In genomic region chrX:10570142-10570756, dm6 we compare ENCODE assay signal across 3 fruit fly cellular contexts.
TF ChIP-seq lines count a peak whose summit lies in the region.

No protein-coding gene starts in this region.

TF ChIP-seq in whole organism, embryonic, 481 proteins besides CTCF, POLR2A, EP300 and RAD21 (continued from another document and continues in another):
- TF ChIP-seq Vsx1 (GFP tag; optimal IDR thresholded peaks at IDR 0.05; lab: Kevin White, UChicago) (no peak), unc-4 (GFP tag; IDR thresholded peaks at IDR 0.05; lab: Robert Waterston, UW; ENCODE audit: partially characterized antibody) (no peak), sr (GFP tag; IDR thresholded peaks at IDR 0.05; lab: Robert Waterston, UW) (no peak), crc (GFP tag; optimal IDR thresholded peaks at IDR 0.05; lab: Kevin White, UChicago) (no peak), CG15514 (GFP tag; optimal IDR thresholded peaks at IDR 0.05; lab: Kevin White, UChicago) (peak; percentile 36), shn (GFP tag; optimal IDR thresholded peaks at IDR 0.05; lab: Kevin White, UChicago) (peak; percentile 14), cg (GFP tag; optimal IDR thresholded peaks at IDR 0.05; lab: Kevin White, UChicago) (no peak), CG13624 (GFP tag; optimal IDR thresholded peaks at IDR 0.05; lab: Kevin White, UChicago) (peak; percentile 1), CG15011 (GFP tag; optimal IDR thresholded peaks at IDR 0.05; lab: Kevin White, UChicago) (no peak), disco-r (GFP tag; optimal IDR thresholded peaks at IDR 0.05; lab: Kevin White, UChicago) (peak; percentile 18), ac (GFP tag; optimal IDR thresholded peaks at IDR 0.05; lab: Kevin White, UChicago) (no peak), twi (tag; optimal IDR thresholded peaks at IDR 0.05; lab: Kevin White, UChicago) (no peak), lilli (GFP tag; optimal IDR thresholded peaks at IDR 0.05; lab: Kevin White, UChicago) (peak; percentile 44), psq (GFP tag; optimal IDR thresholded peaks at IDR 0.05; lab: Kevin White, UChicago) (no peak), al (GFP tag; IDR thresholded peaks at IDR 0.05; lab: Robert Waterston, UW) (0 out of 2 replicates have a peak, but pooled peaks have one; percentile 15), grau (tag; optimal IDR thresholded peaks at IDR 0.05; lab: Kevin White, UChicago) (peak; percentile 50), CG6854 (GFP tag; optimal IDR thresholded peaks at IDR 0.05; lab: Kevin White, UChicago) (no peak), CG13287 (GFP tag; IDR thresholded peaks at IDR 0.05; lab: Robert Waterston, UW; ENCODE audit: partially characterized antibody) (no peak), CG1233 (GFP tag; optimal IDR thresholded peaks at IDR 0.05; lab: Kevin White, UChicago) (no peak), kay (GFP tag; optimal IDR thresholded peaks at IDR 0.05; lab: Kevin White, UChicago) (no peak), CG10147 (GFP tag; optimal IDR thresholded peaks at IDR 0.05; lab: Kevin White, UChicago) (peak; percentile 2), Dbx (GFP tag; IDR thresholded peaks at IDR 0.05; lab: Robert Waterston, UW) (no peak), hth (optimal IDR thresholded peaks at IDR 0.05; lab: Kevin White, UChicago) (no peak), CG2875 (GFP tag; optimal IDR thresholded peaks at IDR 0.05; lab: Kevin White, UChicago) (peak; percentile 54), CG31365 (tag; optimal IDR thresholded peaks at IDR 0.05; lab: Kevin White, UChicago) (no peak), aop (GFP tag; IDR thresholded peaks at IDR 0.05; lab: Robert Waterston, UW) (no peak), CG10209 (GFP tag; optimal IDR thresholded peaks at IDR 0.05; lab: Kevin White, UChicago) (peak; percentile 55), usp (GFP tag; optimal IDR thresholded peaks at IDR 0.05; lab: Kevin White, UChicago) (no peak), CG3847 (GFP tag; IDR thresholded peaks at IDR 0.05; lab: Robert Waterston, UW) (peak; percentile 42; the same call in 1 of the 2 replicates), ind (GFP tag; optimal IDR thresholded peaks at IDR 0.05; lab: Kevin White, UChicago) (peak; percentile 60), CG14667 (GFP tag; IDR thresholded peaks at IDR 0.05; lab: Robert Waterston, UW) (no peak), chinmo (GFP tag; IDR thresholded peaks at IDR 0.05; lab: Robert Waterston, UW; ENCODE audit: partially characterized antibody) (no peak), dmrt99B (tag; optimal IDR thresholded peaks at IDR 0.05; lab: Kevin White, UChicago) (peak; percentile 75), CG12236 (GFP tag; optimal IDR thresholded peaks at IDR 0.05; lab: Kevin White, UChicago) (no peak), dan (GFP tag; IDR thresholded peaks at IDR 0.05; lab: Robert Waterston, UW) (no peak), fd96Cb (tag; optimal IDR thresholded peaks at IDR 0.05; lab: Kevin White, UChicago) (peak; percentile 64), CG10543 (GFP tag; optimal IDR thresholded peaks at IDR 0.05; lab: Kevin White, UChicago) (no peak), pzg (GFP tag; optimal IDR thresholded peaks at IDR 0.05; lab: Kevin White, UChicago) (no peak), CG7271 (tag; optimal IDR thresholded peaks at IDR 0.05; lab: Kevin White, UChicago) (no peak), Optix (GFP tag; IDR thresholded peaks at IDR 0.05; lab: Robert Waterston, UW) (peak; percentile 60; the same call in 2 of the 3 replicates), corto (GFP tag; optimal IDR thresholded peaks at IDR 0.05; lab: Kevin White, UChicago) (no peak), E2f1 (GFP tag; IDR thresholded peaks at IDR 0.05; lab: Robert Waterston, UW) (peak; percentile 27; the same call in 1 of the 2 replicates), klu (GFP tag; IDR thresholded peaks at IDR 0.05; lab: Robert Waterston, UW) (no peak), nom (GFP tag; optimal IDR thresholded peaks at IDR 0.05; lab: Kevin White, UChicago) (peak; percentile 37)

TF ChIP-seq in whole organism, prepupa, 60 proteins besides CTCF, POLR2A, EP300 and RAD21 (continued from another document):
- TF ChIP-seq CG11294 (GFP tag; IDR thresholded peaks at IDR 0.05; lab: Robert Waterston, UW): peak; percentile 67; the same call in 1 of the 2 replicates
- peak; percentile 74 for TF ChIP-seq CG6808 (GFP tag; optimal IDR thresholded peaks at IDR 0.05; lab: Kevin White, UChicago)
- TF ChIP-seq Lpt (GFP tag; optimal IDR thresholded peaks at IDR 0.05; lab: Kevin White, UChicago): peak; percentile 88
- TF ChIP-seq fkh (GFP tag; optimal IDR thresholded peaks at IDR 0.05; lab: Kevin White, UChicago): no peak
- TF ChIP-seq CG9139 (GFP tag; optimal IDR thresholded peaks at IDR 0.05; lab: Kevin White, UChicago): peak; percentile 64
- peak; percentile 87 for TF ChIP-seq pdm3 (GFP tag; optimal IDR thresholded peaks at IDR 0.05; lab: Kevin White, UChicago)
- TF ChIP-seq Blimp-1 (GFP tag; optimal IDR thresholded peaks at IDR 0.05; lab: Kevin White, UChicago): no peak
- TF ChIP-seq CG8632 (GFP tag; optimal IDR thresholded peaks at IDR 0.05; lab: Kevin White, UChicago): peak; percentile 75
- peak; percentile 92 for TF ChIP-seq CG6163 (GFP tag; IDR thresholded peaks at IDR 0.05; lab: Robert Waterston, UW)
- TF ChIP-seq Smox (GFP tag; optimal IDR thresholded peaks at IDR 0.05; lab: Kevin White, UChicago): peak; percentile 41
- TF ChIP-seq vri (GFP tag; optimal IDR thresholded peaks at IDR 0.05; lab: Kevin White, UChicago): peak; percentile 29
- peak; percentile 68 for TF ChIP-seq CG11762 (GFP tag; optimal IDR thresholded peaks at IDR 0.05; lab: Kevin White, UChicago; ENCODE audit: insufficient read depth)
- TF ChIP-seq Ets21C (GFP tag; optimal IDR thresholded peaks at IDR 0.05; lab: Kevin White, UChicago): peak; percentile 21
- peak; percentile 88 for TF ChIP-seq dac (GFP tag; optimal IDR thresholded peaks at IDR 0.05; lab: Kevin White, UChicago)
- TF ChIP-seq Hr4 (GFP tag; optimal IDR thresholded peaks at IDR 0.05; lab: Kevin White, UChicago): peak; percentile 88
- TF ChIP-seq CG6854 (GFP tag; optimal IDR thresholded peaks at IDR 0.05; lab: Kevin White, UChicago): no peak
- peak; percentile 93 for TF ChIP-seq CG15336 (GFP tag; IDR thresholded peaks at IDR 0.05; lab: Robert Waterston, UW)
- peak; percentile 56 for TF ChIP-seq esn (GFP tag; optimal IDR thresholded peaks at IDR 0.05; lab: Kevin White, UChicago)
- peak; percentile 88 for TF ChIP-seq CG10631 (GFP tag; optimal IDR thresholded peaks at IDR 0.05; lab: Kevin White, UChicago)
- TF ChIP-seq ss (GFP tag; optimal IDR thresholded peaks at IDR 0.05; lab: Kevin White, UChicago): peak; percentile 79 to 83
- TF ChIP-seq CG8119 (GFP tag; IDR thresholded peaks at IDR 0.05; lab: Robert Waterston, UW): peak; percentile 94
- peak; percentile 85 for TF ChIP-seq Sox14 (GFP tag; optimal IDR thresholded peaks at IDR 0.05; lab: Kevin White, UChicago)
- TF ChIP-seq topi (GFP tag; optimal IDR thresholded peaks at IDR 0.05; lab: Kevin White, UChicago): peak; percentile 55
- peak; percentile 79 for TF ChIP-seq CG6792 (GFP tag; optimal IDR thresholded peaks at IDR 0.05; lab: Kevin White, UChicago)
- TF ChIP-seq eg (GFP tag; IDR thresholded peaks at IDR 0.05; lab: Robert Waterston, UW): peak; percentile 89
- TF ChIP-seq CG3032 (tag; optimal IDR thresholded peaks at IDR 0.05; lab: Kevin White, UChicago): peak; percentile 71
- TF ChIP-seq cyc (GFP tag; optimal IDR thresholded peaks at IDR 0.05; lab: Kevin White, UChicago): peak; percentile 26
- TF ChIP-seq salr (GFP tag; optimal IDR thresholded peaks at IDR 0.05; lab: Kevin White, UChicago): peak; percentile 73 to 77
- peak; percentile 81 for TF ChIP-seq Gug (GFP tag; IDR thresholded peaks at IDR 0.05; lab: Robert Waterston, UW)
- TF ChIP-seq CG31627 (GFP tag; optimal IDR thresholded peaks at IDR 0.05; lab: Kevin White, UChicago): peak; percentile 40
- TF ChIP-seq CG4318 (GFP tag; optimal IDR thresholded peaks at IDR 0.05; lab: Kevin White, UChicago): peak; percentile 89
- TF ChIP-seq CG11902 (GFP tag; optimal IDR thresholded peaks at IDR 0.05; lab: Kevin White, UChicago): peak; percentile 46
- TF ChIP-seq Met (GFP tag; optimal IDR thresholded peaks at IDR 0.05; lab: Kevin White, UChicago): peak; percentile 40
- peak; percentile 81 for TF ChIP-seq fd59A (GFP tag; optimal IDR thresholded peaks at IDR 0.05; lab: Kevin White, UChicago)
- TF ChIP-seq dsx (GFP tag; optimal IDR thresholded peaks at IDR 0.05; lab: Kevin White, UChicago; ENCODE audit: poor library complexity, severe bottlenecking): peak; percentile 79
- TF ChIP-seq Eip75B (GFP tag; optimal IDR thresholded peaks at IDR 0.05; lab: Kevin White, UChicago): peak; percentile 84
TF ChIP-seq in whole organism, prepupa: peak in this region for 55.

TF ChIP-seq in whole organism, wandering third instar larva, 38 proteins besides CTCF, POLR2A, EP300 and RAD21 (continued from another document):
- TF ChIP-seq Hr83 (GFP tag; optimal IDR thresholded peaks at IDR 0.05; lab: Kevin White, UChicago; ENCODE audit: poor library complexity, severe bottlenecking) (no peak), foxo (GFP tag; optimal IDR thresholded peaks at IDR 0.05; lab: Kevin White, UChicago) (peak in 1 of 2 experiments; percentile 70), h (GFP tag; optimal IDR thresholded peaks at IDR 0.05; lab: Kevin White, UChicago) (peak; percentile 50), Sp1 (GFP tag; optimal IDR thresholded peaks at IDR 0.05; lab: Kevin White, UChicago) (peak; percentile 28), Mio (GFP tag; optimal IDR thresholded peaks at IDR 0.05; lab: Kevin White, UChicago) (no peak), usp (GFP tag; optimal IDR thresholded peaks at IDR 0.05; lab: Kevin White, UChicago) (no peak)
